Fruit fly (Drosophila melanogaster): ENCODE data around the gene ppan.

Gene ppan

dm6 chr3R:21116057-21116456, at the start of gene ppan:
Gene ppan (plus strand): TSS chr3R:21116254.
- TF ChIP-seq CG7045 (GFP tag; optimal IDR thresholded peaks at IDR 0.05) (no peak), bab1 (GFP tag; optimal IDR thresholded peaks at IDR 0.05) (peak; percentile 49), Hr96 (GFP tag; optimal IDR thresholded peaks at IDR 0.05) (no peak), cic (GFP tag; optimal IDR thresholded peaks at IDR 0.05) (no peak), Crg-1 (GFP tag; optimal IDR thresholded peaks at IDR 0.05) (no peak), CG33017 (tag; optimal IDR thresholded peaks at IDR 0.05) (no peak), CG11617 (GFP tag; optimal IDR thresholded peaks at IDR 0.05) (peak; percentile 13), Mnt (GFP tag; optimal IDR thresholded peaks at IDR 0.05) (peak; percentile 98), kay (GFP tag; ENCODE audit: borderline replicate concordance) (no peak), CG14711 (tag; optimal IDR thresholded peaks at IDR 0.05) (no peak), ovo (GFP tag; optimal IDR thresholded peaks at IDR 0.05) (no peak), CG12768 (GFP tag; optimal IDR thresholded peaks at IDR 0.05) (no peak), cnc (optimal IDR thresholded peaks at IDR 0.05) (no peak), pad (GFP tag; optimal IDR thresholded peaks at IDR 0.05) (no peak), CG1620 (GFP tag; optimal IDR thresholded peaks at IDR 0.05) (no peak), CG7101 (tag; optimal IDR thresholded peaks at IDR 0.05) (peak; percentile 2)

dm6 chr3R:21066469-21067284, 49.4 kb upstream of the ppan start:
- TF ChIP-seq cnc (optimal IDR thresholded peaks at IDR 0.05) (no peak), CG1620 (GFP tag; optimal IDR thresholded peaks at IDR 0.05) (no peak), kay (GFP tag; ENCODE audit: borderline replicate concordance) (peak; percentile 38), bab1 (GFP tag; optimal IDR thresholded peaks at IDR 0.05) (no peak), pad (GFP tag; optimal IDR thresholded peaks at IDR 0.05) (no peak), Crg-1 (GFP tag; optimal IDR thresholded peaks at IDR 0.05) (no peak), CG12768 (GFP tag; optimal IDR thresholded peaks at IDR 0.05) (peak; percentile 3), Hr96 (GFP tag; optimal IDR thresholded peaks at IDR 0.05) (no peak)

- TF ChIP-seq ovo (GFP tag; optimal IDR thresholded peaks at IDR 0.05) (no peak), kay (GFP tag; ENCODE audit: borderline replicate concordance) (peak; percentile 63), CG11617 (GFP tag; optimal IDR thresholded peaks at IDR 0.05) (no peak), Clk (GFP tag; optimal IDR thresholded peaks at IDR 0.05) (no peak)
Measured at dm6 chr3R:21067543-21067942, 48.5 kb upstream of the ppan start.

DNA sequence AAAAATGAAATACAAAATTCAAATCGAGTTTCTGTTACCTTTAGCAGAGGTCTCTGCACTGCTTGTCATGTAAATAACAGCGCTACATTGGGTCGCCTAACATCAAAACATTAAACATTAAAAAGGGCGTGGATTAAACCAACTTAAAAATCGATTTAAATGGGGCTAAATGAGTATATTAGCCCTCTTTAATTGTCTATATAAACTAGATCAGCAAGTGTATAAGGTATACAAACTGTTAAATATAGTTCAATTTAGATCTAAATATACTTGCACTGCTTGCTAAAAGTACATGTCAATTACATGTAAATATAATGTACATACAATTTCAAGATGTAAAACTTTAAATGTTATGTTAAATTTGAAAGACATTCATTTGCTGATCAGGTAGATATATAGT, 46.3 kb upstream of the ppan start:
- TF ChIP-seq kay (GFP tag; ENCODE audit: borderline replicate concordance) (peak; percentile 17), bab1 (GFP tag; optimal IDR thresholded peaks at IDR 0.05) (no peak)

dm6 chr3R:21071312-21071711, 44.7 kb upstream of the ppan start:
- TF ChIP-seq CG1620 (GFP tag; optimal IDR thresholded peaks at IDR 0.05) (no peak), Hr96 (GFP tag; optimal IDR thresholded peaks at IDR 0.05) (no peak), Clk (GFP tag; optimal IDR thresholded peaks at IDR 0.05) (no peak), ovo (GFP tag; optimal IDR thresholded peaks at IDR 0.05) (no peak), CG5204 (GFP tag; optimal IDR thresholded peaks at IDR 0.05) (no peak), pad (GFP tag; optimal IDR thresholded peaks at IDR 0.05) (no peak), CG33017 (tag; optimal IDR thresholded peaks at IDR 0.05) (no peak), cic (GFP tag; optimal IDR thresholded peaks at IDR 0.05) (no peak), Mnt (GFP tag; optimal IDR thresholded peaks at IDR 0.05) (no peak), CG11617 (GFP tag; optimal IDR thresholded peaks at IDR 0.05) (no peak), kay (GFP tag; ENCODE audit: borderline replicate concordance) (no peak)

- TF ChIP-seq bab1 (GFP tag; optimal IDR thresholded peaks at IDR 0.05), result no peak
- TF ChIP-seq CG7045 (GFP tag; optimal IDR thresholded peaks at IDR 0.05), result no peak
- no peak for TF ChIP-seq CG11617 (GFP tag; optimal IDR thresholded peaks at IDR 0.05)
- TF ChIP-seq CG33017 (tag; optimal IDR thresholded peaks at IDR 0.05), result no peak
- TF ChIP-seq Clk (GFP tag; optimal IDR thresholded peaks at IDR 0.05), result no peak
- no peak for TF ChIP-seq cnc (optimal IDR thresholded peaks at IDR 0.05)
- TF ChIP-seq pad (GFP tag; optimal IDR thresholded peaks at IDR 0.05), result no peak
- no peak for TF ChIP-seq ovo (GFP tag; optimal IDR thresholded peaks at IDR 0.05)
- no peak for TF ChIP-seq CG12768 (GFP tag; optimal IDR thresholded peaks at IDR 0.05)
- no peak for TF ChIP-seq CG5204 (GFP tag; optimal IDR thresholded peaks at IDR 0.05)
- no peak for TF ChIP-seq kay (GFP tag; ENCODE audit: borderline replicate concordance)
Measured at dm6 chr3R:21071943-21072500, 44.0 kb upstream of the ppan start.

dm6 chr3R:21073141-21073540, 42.9 kb upstream of the ppan start, which contains the start of gene r-l:
Gene r-l (minus strand): TSS chr3R:21073319.
- TF ChIP-seq Mnt (GFP tag; optimal IDR thresholded peaks at IDR 0.05) (peak; percentile 67), CG7101 (tag; optimal IDR thresholded peaks at IDR 0.05) (peak; percentile 6), bab1 (GFP tag; optimal IDR thresholded peaks at IDR 0.05) (peak; percentile 64), pad (GFP tag; optimal IDR thresholded peaks at IDR 0.05) (no peak), toe (GFP tag; optimal IDR thresholded peaks at IDR 0.05) (no peak), kay (GFP tag; ENCODE audit: borderline replicate concordance) (no peak)
